Fruit fly (Drosophila melanogaster): Measurements from ENCODE around the gene CG11899.

CG11899 gene

dm6 chr3R:29151621-29152092, 48.6 kb upstream of the CG11899 start, which contains the start of gene eIF2D (continued):
- peak; percentile 50 for TF ChIP-seq CG16863 (GFP tag; optimal IDR thresholded peaks at IDR 0.05)
- no peak for TF ChIP-seq CG6175 (GFP tag; IDR thresholded peaks at IDR 0.05)
- TF ChIP-seq CG2202 (tag; optimal IDR thresholded peaks at IDR 0.05), result no peak
- TF ChIP-seq jing (GFP tag; optimal IDR thresholded peaks at IDR 0.05), result no peak
- TF ChIP-seq HmgZ (tag; optimal IDR thresholded peaks at IDR 0.05), result peak; percentile 43
- no peak for TF ChIP-seq CG1024 (GFP tag; IDR thresholded peaks at IDR 0.05)
- TF ChIP-seq Oaz (GFP tag; IDR thresholded peaks at IDR 0.05), result no peak
- TF ChIP-seq CG33557 (GFP tag; optimal IDR thresholded peaks at IDR 0.05), result peak; percentile 14
- TF ChIP-seq gce (GFP tag; IDR thresholded peaks at IDR 0.05), result 0 out of 3 replicates have a peak, but pooled peaks have one; percentile 9
- no peak for TF ChIP-seq CG12236 (GFP tag; optimal IDR thresholded peaks at IDR 0.05)
- TF ChIP-seq dm (GFP tag; optimal IDR thresholded peaks at IDR 0.05), result peak; percentile 33
- TF ChIP-seq HHEX (GFP tag; optimal IDR thresholded peaks at IDR 0.05), result peak; percentile 55
- TF ChIP-seq pros (GFP tag; optimal IDR thresholded peaks at IDR 0.05), result peak; percentile 90
- TF ChIP-seq Dad (GFP tag; optimal IDR thresholded peaks at IDR 0.05), result peak; percentile 26
- peak; percentile 18; the same call in 1 of the 2 replicates for TF ChIP-seq al (GFP tag; IDR thresholded peaks at IDR 0.05)
- no peak for TF ChIP-seq slou (GFP tag; optimal IDR thresholded peaks at IDR 0.05)
- no peak for TF ChIP-seq zen2 (GFP tag; IDR thresholded peaks at IDR 0.05; ENCODE audit: partially characterized antibody)
- TF ChIP-seq inv (GFP tag; IDR thresholded peaks at IDR 0.05; ENCODE audit: partially characterized antibody), result no peak
- peak; percentile 34; the same call in 1 of the 3 replicates for TF ChIP-seq Aef1 (GFP tag; IDR thresholded peaks at IDR 0.05)
- no peak for TF ChIP-seq dati (GFP tag; IDR thresholded peaks at IDR 0.05)
- peak; percentile 53; the same call in 1 of the 2 replicates for TF ChIP-seq CG14014 (GFP tag; IDR thresholded peaks at IDR 0.05)
- TF ChIP-seq Hsf (GFP tag; optimal IDR thresholded peaks at IDR 0.05), result peak; percentile 50
- TF ChIP-seq CG43689 (GFP tag; IDR thresholded peaks at IDR 0.05), result no peak
- TF ChIP-seq Doc2 (GFP tag; IDR thresholded peaks at IDR 0.05), result no peak
- TF ChIP-seq Bdp1 (GFP tag; optimal IDR thresholded peaks at IDR 0.05), result peak; percentile 20
- TF ChIP-seq CG31224 (GFP tag; IDR thresholded peaks at IDR 0.05), result no peak; the same call in 1 of the 2 replicates
- TF ChIP-seq fru (optimal IDR thresholded peaks at IDR 0.05), result no peak
- no peak for TF ChIP-seq CG31365 (tag; optimal IDR thresholded peaks at IDR 0.05)
- TF ChIP-seq BEAF-32 (GFP tag; optimal IDR thresholded peaks at IDR 0.05), result peak; percentile 34
- TF ChIP-seq Dbx (GFP tag; IDR thresholded peaks at IDR 0.05), result no peak; the same call in 2 of the 3 replicates
- no peak for TF ChIP-seq tap (tag; optimal IDR thresholded peaks at IDR 0.05)
- no peak for TF ChIP-seq repo (GFP tag; optimal IDR thresholded peaks at IDR 0.05)
- TF ChIP-seq btn (GFP tag; optimal IDR thresholded peaks at IDR 0.05), result no peak
- TF ChIP-seq CG10979 (tag; optimal IDR thresholded peaks at IDR 0.05), result peak; percentile 66
- TF ChIP-seq rib (GFP tag; IDR thresholded peaks at IDR 0.05), result no peak
- no peak for TF ChIP-seq org-1 (GFP tag; optimal IDR thresholded peaks at IDR 0.05)
- TF ChIP-seq CG14710 (tag; optimal IDR thresholded peaks at IDR 0.05), result peak; percentile 62
- no peak for TF ChIP-seq nerfin-2 (GFP tag; IDR thresholded peaks at IDR 0.05; ENCODE audit: partially characterized antibody)
- peak; percentile 77 for TF ChIP-seq lab (GFP tag; optimal IDR thresholded peaks at IDR 0.05)
- no peak for TF ChIP-seq Hr39 (optimal IDR thresholded peaks at IDR 0.05)
- no peak for TF ChIP-seq unpg (GFP tag; optimal IDR thresholded peaks at IDR 0.05)
- peak; percentile 17 for TF ChIP-seq Antp (GFP tag; optimal IDR thresholded peaks at IDR 0.05)
- TF ChIP-seq tx (GFP tag; optimal IDR thresholded peaks at IDR 0.05), result no peak
- no peak for TF ChIP-seq CG11085 (GFP tag; IDR thresholded peaks at IDR 0.05)
- no peak for TF ChIP-seq CG6765 (GFP tag; optimal IDR thresholded peaks at IDR 0.05)
- no peak for TF ChIP-seq danr (GFP tag; IDR thresholded peaks at IDR 0.05)
- TF ChIP-seq CG4282 (GFP tag; optimal IDR thresholded peaks at IDR 0.05), result no peak
- TF ChIP-seq CG6791 (GFP tag; IDR thresholded peaks at IDR 0.05; ENCODE audit: partially characterized antibody), result no peak
- no peak for TF ChIP-seq kay (GFP tag; optimal IDR thresholded peaks at IDR 0.05)
- TF ChIP-seq cg (GFP tag; optimal IDR thresholded peaks at IDR 0.05), result no peak
- peak; percentile 46 for TF ChIP-seq Camta (GFP tag; optimal IDR thresholded peaks at IDR 0.05)
- no peak for TF ChIP-seq mirr (GFP tag; optimal IDR thresholded peaks at IDR 0.05)

All from whole organism, embryonic.